Worm (Caenorhabditis elegans): ENCODE measurements around the gene osm-1.

ce11 chrX:16564515-16565285, 24.2 kb downstream of the osm-1 start:
- TF ChIP-seq nfya-1 (tag; optimal IDR thresholded peaks at IDR 0.05) (no peak), syd-9 (tag; optimal IDR thresholded peaks at IDR 0.05) (no peak), nhr-232 (tag; optimal IDR thresholded peaks at IDR 0.05) (no peak), lim-6 (tag; optimal IDR thresholded peaks at IDR 0.05) (no peak), rnt-1 (tag; optimal IDR thresholded peaks at IDR 0.05) (no peak)

Measured in whole organism, late embryonic.